Fruit fly (Drosophila melanogaster) whole organism, embryonic: ENCODE data around the gene Scgalpha.

Experiments used
- CG10431 ChIP-seq: fragments of 200-800 bp; sonication (Bioruptor generic); optimal IDR thresholded peaks from 3 replicates; lab custom pipeline; 2018; ENCODE audit warnings: missing biosample characterization, mild to moderate bottlenecking, missing genetic modification characterization
- CG12071 ChIP-seq: fragments of 200-800 bp; sonication (Bioruptor generic); optimal IDR thresholded peaks from 3 replicates; lab custom pipeline; 2018; ENCODE audit warnings: missing biosample characterization, mild to moderate bottlenecking, missing genetic modification characterization
- CG12769 ChIP-seq: fragments of 200-800 bp; sonication (Bioruptor generic); optimal IDR thresholded peaks from 2 replicates; lab custom pipeline; 2019; ENCODE audit warnings: missing biosample characterization, mild to moderate bottlenecking, missing genetic modification characterization, moderate library complexity
- CG13424 ChIP-seq: fragments of 200-800 bp; sonication (Bioruptor generic); optimal IDR thresholded peaks from 2 replicates; lab custom pipeline; 2019; ENCODE audit warnings: missing biosample characterization, mild to moderate bottlenecking, missing genetic modification characterization, moderate library complexity
- CG13775 ChIP-seq: fragments of 200-800 bp; sonication (Bioruptor generic); optimal IDR thresholded peaks from 3 replicates; lab custom pipeline; 2017; ENCODE audit warnings: missing biosample characterization, mild to moderate bottlenecking, missing genetic modification characterization
- CG15269 ChIP-seq: fragments of 200-800 bp; sonication (Bioruptor generic); optimal IDR thresholded peaks from 2 replicates; lab custom pipeline; 2018; ENCODE audit warnings: missing biosample characterization, mild to moderate bottlenecking, missing genetic modification characterization, moderate library complexity
- CG15696 ChIP-seq: fragments of 200-800 bp; sonication (Bioruptor generic); optimal IDR thresholded peaks from 2 replicates; lab custom pipeline; 2019; ENCODE audit warnings: missing biosample characterization, mild to moderate bottlenecking, missing genetic modification characterization, moderate library complexity
- CG34422 ChIP-seq: fragments of 200-800 bp; sonication (Bioruptor generic); IDR thresholded peaks from 3 replicates; pipeline ENCODE4 v1.3.6; 2022; ENCODE audit warnings: missing biosample characterization, missing genetic modification characterization
- CG4360 ChIP-seq: fragments of 200-800 bp; sonication (Bioruptor generic); IDR thresholded peaks from 2 replicates; pipeline ENCODE4 v1.3.6; 2022; ENCODE audit warnings: missing biosample characterization, missing genetic modification characterization
- CG4730 ChIP-seq: fragments of 200-800 bp; sonication (Bioruptor generic); IDR thresholded peaks from 2 replicates; pipeline ENCODE4 v1.3.6; 2022; ENCODE audit warnings: missing biosample characterization, missing genetic modification characterization
- CG5245 ChIP-seq: fragments of 200-800 bp; sonication (Bioruptor generic); optimal IDR thresholded peaks from 3 replicates; lab custom pipeline; 2016; ENCODE audit warnings: missing biosample characterization, missing genetic modification characterization
- CG5953 ChIP-seq: fragments of 200-800 bp; sonication (Bioruptor generic); IDR thresholded peaks from 2 replicates; pipeline ENCODE4 v1.3.6; 2022; ENCODE audit warnings: missing biosample characterization, missing genetic modification characterization
- CG6175 ChIP-seq: fragments of 200-800 bp; sonication (Bioruptor generic); IDR thresholded peaks from 3 replicates; pipeline ENCODE4 v1.3.6; 2022; ENCODE audit warnings: missing biosample characterization, missing genetic modification characterization
- CG8290 ChIP-seq, 3 experiments: fragments of 200-800 bp; sonication (Bioruptor generic); optimal IDR thresholded peaks; 2 replicates each; lab custom pipeline; 2016 to 2019; ENCODE audit warnings: missing biosample characterization in 3 of 3, missing genetic modification characterization in 3 of 3, mild to moderate bottlenecking in 2 of 3, moderate library complexity in 1 of 3
- Drgx ChIP-seq: fragments of 200-800 bp; sonication (Bioruptor generic); IDR thresholded peaks from 2 replicates; pipeline ENCODE4 v1.3.6; 2022; ENCODE audit warnings: missing biosample characterization, missing genetic modification characterization
- Fer1 ChIP-seq: fragments of 200-800 bp; sonication (Bioruptor generic); optimal IDR thresholded peaks from 2 replicates; lab custom pipeline; 2017; ENCODE audit warnings: missing biosample characterization, mild to moderate bottlenecking, missing genetic modification characterization
- GATAe ChIP-seq: fragments of 200-800 bp; sonication (Bioruptor generic); conservative IDR thresholded peaks from 2 replicates; pipeline ENCODE4 v1.3.6; 2022; ENCODE audit warnings: missing biosample characterization, missing genetic modification characterization
- Gsc ChIP-seq: fragments of 200-800 bp; sonication (Bioruptor generic); IDR thresholded peaks from 2 replicates; pipeline ENCODE4 v1.3.6; 2022; ENCODE audit warnings: missing biosample characterization, missing genetic modification characterization
- Hey ChIP-seq: fragments of 200-800 bp; sonication (Bioruptor generic); optimal IDR thresholded peaks from 3 replicates; lab custom pipeline; 2018; ENCODE audit warnings: missing biosample characterization, mild to moderate bottlenecking, missing genetic modification characterization
- Hmx ChIP-seq: fragments of 200-800 bp; sonication (Bioruptor generic); optimal IDR thresholded peaks from 2 replicates; lab custom pipeline; 2016; ENCODE audit warnings: missing biosample characterization, missing genetic modification characterization
- Lim3 ChIP-seq: fragments of 200-800 bp; sonication (Bioruptor generic); IDR thresholded peaks from 2 replicates; pipeline ENCODE4 v1.3.6; 2022; ENCODE audit warnings: missing biosample characterization, missing genetic modification characterization
- MTF-1 ChIP-seq: fragments of 200-800 bp; sonication (Bioruptor generic); optimal IDR thresholded peaks from 2 replicates; lab custom pipeline; 2018; ENCODE audit warnings: missing biosample characterization, mild to moderate bottlenecking, missing genetic modification characterization, borderline replicate concordance
- Med ChIP-seq: fragments of 200-800 bp; sonication (Bioruptor generic); peaks from one replicate; lab custom pipeline; 2016; ENCODE audit warnings: missing biosample characterization, missing genetic modification characterization, mild to moderate bottlenecking, inconsistent platforms, moderate library complexity
- Neu2 ChIP-seq: fragments of 200-800 bp; sonication (Bioruptor generic); optimal IDR thresholded peaks from 3 replicates; lab custom pipeline; 2016; ENCODE audit warnings: missing biosample characterization, missing genetic modification characterization, borderline replicate concordance
- Tbp ChIP-seq: fragments of >200 bp; optimal IDR thresholded peaks from 2 replicates; lab custom pipeline; 2018; ENCODE audit warnings: missing biosample characterization, missing genetic modification characterization
- Trl ChIP-seq, 3 experiments: fragments of >200 bp in 2 of 3; fragments of 200-800 bp in 1 of 3; sonication (Bioruptor generic) in 1 of 3; optimal IDR thresholded peaks; 2 replicates in 1 of 3; 3 replicates in 2 of 3; lab custom pipeline; 2016 to 2017; ENCODE audit warnings: missing biosample characterization in 1 of 3, missing genetic modification characterization in 1 of 3
- abd-A ChIP-seq: fragments of 200-800 bp; sonication (Bioruptor generic); optimal IDR thresholded peaks from 3 replicates; lab custom pipeline; 2019; ENCODE audit warnings: missing biosample characterization, mild to moderate bottlenecking, missing genetic modification characterization, moderate library complexity
- bcd ChIP-seq: fragments of 200-800 bp; sonication (Bioruptor generic); optimal IDR thresholded peaks from 2 replicates; lab custom pipeline; 2017; ENCODE audit warnings: missing biosample characterization, mild to moderate bottlenecking, missing genetic modification characterization
- cg ChIP-seq: fragments of 200-800 bp; sonication (Bioruptor generic); optimal IDR thresholded peaks from 3 replicates; lab custom pipeline; 2019; ENCODE audit warnings: missing biosample characterization, mild to moderate bottlenecking, missing genetic modification characterization, moderate library complexity
- chinmo ChIP-seq: fragments of 200-800 bp; sonication (Bioruptor generic); IDR thresholded peaks from 4 replicates; pipeline ENCODE4 v1.3.6; 2022; ENCODE audit warnings: missing biosample characterization, missing genetic modification characterization; ENCODE audit not compliant: partially characterized antibody
- chm ChIP-seq: fragments of 200-800 bp; sonication (Bioruptor generic); IDR thresholded peaks from 2 replicates; pipeline ENCODE4 v1.3.6; 2022; ENCODE audit warnings: missing biosample characterization, missing genetic modification characterization
- crc ChIP-seq: fragments of 200-800 bp; sonication (Bioruptor generic); optimal IDR thresholded peaks from 2 replicates; lab custom pipeline; 2016; ENCODE audit warnings: missing biosample characterization, missing genetic modification characterization
- croc ChIP-seq: fragments of 200-800 bp; sonication (Bioruptor generic); conservative IDR thresholded peaks from 3 replicates; pipeline ENCODE4 v1.3.6; 2022; ENCODE audit warnings: missing biosample characterization, missing genetic modification characterization
- dimm ChIP-seq: fragments of 200-800 bp; sonication (Bioruptor generic); IDR thresholded peaks from 2 replicates; pipeline ENCODE4 v1.3.6; 2022; ENCODE audit warnings: missing biosample characterization, missing genetic modification characterization
- fd102C ChIP-seq: fragments of 200-800 bp; sonication (Bioruptor generic); optimal IDR thresholded peaks from 2 replicates; lab custom pipeline; 2018; ENCODE audit warnings: missing biosample characterization, mild to moderate bottlenecking, missing genetic modification characterization, moderate library complexity
- gsb ChIP-seq: fragments of 200-800 bp; sonication (Bioruptor generic); IDR thresholded peaks from 2 replicates; pipeline ENCODE4 v1.3.6; 2022; ENCODE audit warnings: missing biosample characterization, missing genetic modification characterization
- ham ChIP-seq: fragments of 200-800 bp; sonication (Bioruptor generic); IDR thresholded peaks from 2 replicates; pipeline ENCODE4 v1.3.6; 2022; ENCODE audit warnings: missing biosample characterization, missing genetic modification characterization
- kni ChIP-seq: fragments of 200-800 bp; sonication (Bioruptor generic); optimal IDR thresholded peaks from 3 replicates; lab custom pipeline; 2017; ENCODE audit warnings: mild to moderate bottlenecking, missing biosample characterization, missing genetic modification reagents, missing genetic modification characterization
- lab ChIP-seq: fragments of 200-800 bp; sonication (Bioruptor generic); optimal IDR thresholded peaks from 3 replicates; lab custom pipeline; 2017; ENCODE audit warnings: missing biosample characterization, missing genetic modification characterization, mild to moderate bottlenecking, moderate library complexity, missing genetic modification reagents
- lbe ChIP-seq: fragments of 200-800 bp; sonication (Bioruptor generic); optimal IDR thresholded peaks from 2 replicates; lab custom pipeline; 2016; ENCODE audit warnings: missing biosample characterization, mild to moderate bottlenecking, missing genetic modification characterization
- onecut ChIP-seq: fragments of 200-800 bp; sonication (Bioruptor generic); IDR thresholded peaks from 2 replicates; pipeline ENCODE4 v1.3.6; 2022; ENCODE audit warnings: missing biosample characterization, missing genetic modification characterization
- schlank ChIP-seq: fragments of 200-800 bp; sonication (Bioruptor generic); optimal IDR thresholded peaks from 2 replicates; lab custom pipeline; 2018; ENCODE audit warnings: missing biosample characterization, mild to moderate bottlenecking, missing genetic modification characterization
- slou ChIP-seq: fragments of 200-800 bp; sonication (Bioruptor generic); optimal IDR thresholded peaks from 3 replicates; lab custom pipeline; 2016; ENCODE audit warnings: missing biosample characterization, missing genetic modification characterization
- sqz ChIP-seq: fragments of 200-800 bp; sonication (Bioruptor generic); optimal IDR thresholded peaks from 3 replicates; lab custom pipeline; 2018; ENCODE audit warnings: missing biosample characterization, mild to moderate bottlenecking, missing genetic modification characterization
- tgo ChIP-seq: fragments of 200-800 bp; sonication (Bioruptor generic); IDR thresholded peaks from 3 replicates; pipeline ENCODE4 v1.3.6; 2022; ENCODE audit warnings: missing biosample characterization, missing genetic modification characterization
- vvl ChIP-seq: fragments of 200-800 bp; sonication (Bioruptor generic); IDR thresholded peaks from 2 replicates; pipeline ENCODE4 v1.3.6; 2022; ENCODE audit warnings: missing biosample characterization, missing genetic modification characterization
- zf30C ChIP-seq: fragments of 200-800 bp; sonication (Bioruptor generic); optimal IDR thresholded peaks from 3 replicates; lab custom pipeline; 2018; ENCODE audit warnings: missing biosample characterization, mild to moderate bottlenecking, missing genetic modification characterization
- zfh2 ChIP-seq: fragments of 200-800 bp; sonication (Bioruptor generic); optimal IDR thresholded peaks from 2 replicates; lab custom pipeline; 2016; ENCODE audit warnings: missing biosample characterization, missing genetic modification characterization

Gene Scgalpha

DNA sequence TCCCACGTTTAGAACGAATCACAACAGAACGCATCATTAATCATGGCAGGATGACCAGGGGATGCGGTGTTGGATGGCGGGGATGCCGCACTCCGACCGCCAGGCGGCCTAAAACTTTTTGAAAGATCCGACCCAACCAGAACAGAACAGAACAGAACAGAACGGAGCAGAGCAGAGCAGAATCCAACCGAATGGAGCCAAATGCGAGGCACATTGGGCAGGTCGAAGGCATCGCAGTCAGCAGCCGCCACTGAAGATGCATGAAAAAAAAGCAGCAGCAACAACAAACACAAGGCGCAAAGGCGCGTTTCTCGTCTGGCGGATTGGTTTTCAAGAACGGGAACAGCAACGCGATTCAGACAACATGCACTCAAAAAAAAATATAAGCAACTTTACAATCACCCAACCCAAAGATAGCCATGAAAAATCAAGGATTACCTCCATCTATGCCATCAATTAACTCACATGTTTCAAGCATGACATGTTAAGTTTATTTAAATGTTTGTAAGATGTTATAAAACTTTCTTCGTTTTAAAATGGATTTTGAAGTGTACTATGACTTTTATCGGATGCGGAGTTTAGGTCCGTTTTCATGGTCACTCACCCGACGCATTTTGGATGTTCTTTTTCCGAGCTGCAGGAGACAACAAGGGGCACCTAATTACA is 23.7 kb upstream of the Scgalpha start (continued):
- TF ChIP-seq Hmx (GFP tag; lab: Kevin White, UChicago) (no peak), croc (peak; percentile 76), CG34422 (GFP tag; lab: Robert Waterston, UW) (no peak), Tbp (GFP tag; lab: Kevin White, UChicago) (no peak), CG4730 (GFP tag; lab: Robert Waterston, UW) (peak; percentile 55; the same call in 1 of the 2 replicates), dimm (no peak), CG15696 (peak; percentile 86), gsb (GFP tag; lab: Robert Waterston, UW) (no peak), CG13424 (peak; percentile 56)
- TF ChIP-seq, all 482 proteins: peak for 248

DNA sequence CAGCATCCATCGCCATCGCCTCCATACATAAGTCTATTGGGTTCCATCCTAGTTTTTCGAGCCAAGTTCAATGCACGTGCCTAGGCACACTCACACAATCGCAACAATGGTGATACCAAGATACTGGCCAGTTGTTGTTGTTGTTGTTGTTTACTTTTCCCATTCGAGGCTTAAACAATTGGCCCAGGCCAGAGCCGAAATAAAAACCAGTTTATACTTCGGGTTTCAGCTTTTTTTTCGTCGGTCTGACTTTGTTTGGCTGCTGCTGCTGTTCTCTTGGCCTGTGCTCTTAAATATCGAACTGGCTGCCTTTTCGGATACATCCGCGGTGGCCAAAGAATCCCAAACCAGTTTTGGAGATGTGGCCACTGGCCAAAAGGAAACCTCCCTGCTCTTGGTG is 23.0 kb upstream of the Scgalpha start:
- TF ChIP-seq Neu2 (GFP tag; lab: Kevin White, UChicago) (no peak), Trl (optimal IDR thresholded peaks at IDR 0.05; lab: Kevin White, UChicago) (peak; percentile 5 to 6), Trl (GFP tag; optimal IDR thresholded peaks at IDR 0.05; lab: Kevin White, UChicago) (no peak), CG5245 (GFP tag; lab: Kevin White, UChicago) (no peak), tgo (GFP tag; lab: Robert Waterston, UW) (0 out of 3 replicates have a peak, but pooled peaks have one; percentile 5), onecut (GFP tag; lab: Robert Waterston, UW) (peak; percentile 79; the same call in 1 of the 2 replicates), Lim3 (GFP tag; lab: Robert Waterston, UW) (no peak), CG12769 (tag; lab: Kevin White, UChicago) (peak; percentile 44), MTF-1 (GFP tag; lab: Kevin White, UChicago) (no peak), Gsc (GFP tag; lab: Robert Waterston, UW) (no peak), cg (GFP tag; lab: Kevin White, UChicago) (peak; percentile 59), CG15269 (no peak), sqz (GFP tag; lab: Kevin White, UChicago) (peak; percentile 58), CG6175 (GFP tag; lab: Robert Waterston, UW) (0 out of 3 replicates have a peak, but pooled peaks have one; percentile 26), Med (GFP tag; lab: Kevin White, UChicago) (peak; percentile 28), fd102C (GFP tag; lab: Kevin White, UChicago) (no peak), GATAe (GFP tag; lab: Robert Waterston, UW) (no peak), chinmo (peak; percentile 95), CG8290 (GFP tag; optimal IDR thresholded peaks at IDR 0.05; lab: Kevin White, UChicago) (no peak), CG8290 (tag; optimal IDR thresholded peaks at IDR 0.05; lab: Kevin White, UChicago) (no peak), Fer1 (GFP tag; lab: Kevin White, UChicago) (no peak), lab (GFP tag; lab: Kevin White, UChicago) (no peak), CG13775 (GFP tag; lab: Kevin White, UChicago) (no peak), lbe (GFP tag; lab: Kevin White, UChicago) (peak; percentile 21), vvl (peak; percentile 14; the same call in 1 of the 2 replicates), ham (GFP tag; lab: Robert Waterston, UW) (no peak), schlank (tag; lab: Kevin White, UChicago) (no peak), CG10431 (no peak), CG4360 (GFP tag; lab: Robert Waterston, UW) (peak; percentile 93), zfh2 (GFP tag; lab: Kevin White, UChicago) (no peak), crc (GFP tag; lab: Kevin White, UChicago) (no peak), Drgx (GFP tag; lab: Robert Waterston, UW) (0 out of 2 replicates have a peak, but pooled peaks have one; percentile 5), CG5953 (GFP tag; lab: Robert Waterston, UW) (no peak), chm (GFP tag; lab: Robert Waterston, UW) (0 out of 2 replicates have a peak, but pooled peaks have one; percentile 11), zf30C (GFP tag; lab: Kevin White, UChicago) (no peak), kni (GFP tag; lab: Kevin White, UChicago) (peak; percentile 88), slou (no peak), abd-A (peak; percentile 2), Hey (tag; lab: Kevin White, UChicago) (no peak), CG12071 (peak; percentile 8), bcd (GFP tag; lab: Kevin White, UChicago) (no peak)
